Worm (Caenorhabditis elegans) whole organism, midembryonic: ENCODE results near the gene tyr-1.

Experiments
- T22C8.4 ChIP-seq: fragments of 200-800 bp; sonication (Bioruptor generic); IDR thresholded peaks from 2 replicates; pipeline ENCODE4 v1.3.6; 2022; ENCODE audit warnings: missing genetic modification characterization, missing compliant biosample characterization
- cog-1 ChIP-seq: sonication (generic microtip); optimal IDR thresholded peaks from 2 replicates; lab custom pipeline; 2016; ENCODE audit warnings: missing genetic modification characterization, missing compliant biosample characterization
- flt-1 ChIP-seq: fragments of 200-800 bp; sonication (Bioruptor generic); IDR thresholded peaks from 2 replicates; pipeline ENCODE4 v1.3.6; 2022; ENCODE audit warnings: missing genetic modification characterization, missing compliant biosample characterization
- klf-2 ChIP-seq: fragments of 200-800 bp; sonication (Bioruptor generic); conservative IDR thresholded peaks from 2 replicates; pipeline ENCODE4 v1.3.6; 2022; ENCODE audit warnings: missing genetic modification reagents, missing genetic modification characterization, missing compliant biosample characterization
- med-1 ChIP-seq: sonication (generic microtip); optimal IDR thresholded peaks from 2 replicates; lab custom pipeline; 2017; ENCODE audit warnings: missing genetic modification characterization, mild to moderate bottlenecking, missing compliant biosample characterization, antibody characterized with exemption, missing genetic modification reagents; ENCODE audit not compliant: insufficient read depth
- ref-1 ChIP-seq: fragments of 200-800 bp; sonication (Bioruptor generic); conservative IDR thresholded peaks from 2 replicates; pipeline ENCODE4 v1.3.6; 2022; ENCODE audit warnings: missing genetic modification reagents, missing genetic modification characterization, missing compliant biosample characterization
- tab-1 ChIP-seq: fragments of 200-800 bp; sonication (Bioruptor generic); IDR thresholded peaks from 2 replicates; pipeline ENCODE4 v1.3.6; 2022; ENCODE audit warnings: missing genetic modification characterization, missing compliant biosample characterization
- ztf-23 ChIP-seq: fragments of 200-800 bp; sonication (Bioruptor generic); IDR thresholded peaks from 2 replicates; pipeline ENCODE4 v1.3.6; 2022; ENCODE audit warnings: missing genetic modification reagents, missing genetic modification characterization, missing compliant biosample characterization
- ztf-29 ChIP-seq: fragments of 200-800 bp; sonication (Bioruptor generic); IDR thresholded peaks from 2 replicates; pipeline ENCODE4 v1.3.6; 2022; ENCODE audit warnings: missing genetic modification reagents, missing genetic modification characterization, missing compliant biosample characterization

tyr-1 gene

DNA sequence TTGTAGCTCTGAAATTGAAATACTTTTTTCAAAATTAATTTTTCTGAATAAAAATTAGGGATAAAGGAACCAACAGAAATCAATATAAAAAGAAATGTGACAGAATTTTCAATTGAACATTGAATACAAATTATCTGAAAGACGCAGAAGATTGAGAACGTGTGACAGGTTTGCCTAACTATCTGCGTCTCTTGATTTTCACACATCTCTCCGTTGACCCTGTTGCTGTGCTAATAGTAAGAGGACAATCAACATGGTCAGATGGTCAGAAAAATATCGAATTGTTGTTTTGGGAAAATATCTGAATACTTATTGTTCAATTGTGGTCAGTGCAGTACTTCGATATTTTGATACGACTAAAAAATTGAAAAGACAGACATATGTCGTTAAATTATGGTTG, 38.0 kb downstream of the tyr-1 start, which contains the start of gene ZK688.7:
Gene ZK688.7, minus strand, starts transcription at position 14 of the 400 bp plus-strand sequence.
- TF ChIP-seq ref-1 (GFP tag; lab: Robert Waterston, UW) (no peak), cog-1 (no peak), klf-2 (GFP tag; lab: Robert Waterston, UW) (no peak), ztf-23 (no peak), flt-1 (GFP tag; lab: Robert Waterston, UW) (no peak), tab-1 (GFP tag; lab: Robert Waterston, UW) (no peak)

DNA sequence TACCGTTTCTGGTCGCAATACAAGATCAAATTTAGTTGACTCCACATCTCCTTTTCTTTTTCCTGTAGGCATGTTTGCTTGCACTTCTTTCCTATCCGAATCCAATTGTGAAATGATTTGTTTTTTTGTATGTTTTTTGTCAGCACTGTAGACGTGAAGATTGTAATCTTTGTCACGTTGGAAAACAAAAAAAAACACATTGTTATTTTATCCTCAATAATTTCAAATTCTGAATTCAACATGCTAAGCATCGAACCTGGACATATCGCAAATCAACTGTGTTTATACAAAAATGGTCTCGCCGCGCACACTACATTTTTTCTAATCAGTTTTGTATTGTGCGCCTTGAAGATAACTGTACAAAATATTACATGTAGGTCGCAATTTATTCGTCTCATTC, 39.9 kb downstream of the tyr-1 start, which contains the start of gene ZK688.12:
Gene ZK688.12, minus strand, starts transcription at position 101 of the 400 bp plus-strand sequence.
- no peak for TF ChIP-seq klf-2 (GFP tag; lab: Robert Waterston, UW)
- no peak for TF ChIP-seq ztf-29
- no peak for TF ChIP-seq ref-1 (GFP tag; lab: Robert Waterston, UW)
- no peak for TF ChIP-seq med-1
- no peak for TF ChIP-seq T22C8.4 (GFP tag; lab: Robert Waterston, UW)
- no peak for TF ChIP-seq cog-1
- TF ChIP-seq tab-1 (GFP tag; lab: Robert Waterston, UW): no peak
- no peak for TF ChIP-seq flt-1 (GFP tag; lab: Robert Waterston, UW)
- no peak for TF ChIP-seq ztf-23

DNA sequence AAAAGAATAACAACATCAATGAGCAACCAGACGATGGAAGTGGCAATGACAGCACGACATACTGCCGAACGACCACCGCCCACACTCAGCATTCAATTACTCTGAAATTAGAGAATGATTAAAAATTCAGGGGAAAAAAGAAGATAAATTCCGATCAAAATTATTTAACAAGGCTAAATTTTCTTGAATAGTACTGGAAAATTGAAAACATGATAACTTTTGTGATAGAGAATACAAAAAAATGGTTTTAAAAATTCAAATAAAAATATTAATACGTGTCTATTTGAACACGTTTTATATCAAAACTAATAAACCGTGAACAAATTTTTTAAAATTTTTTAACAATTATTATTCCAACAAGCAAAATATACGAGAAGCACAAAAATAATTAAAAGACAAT, 44.1 kb downstream of the tyr-1 start, which contains the start of gene gly-3:
Gene gly-3, minus strand, starts transcription at position 101 of the 400 bp plus-strand sequence.
- no peak for TF ChIP-seq klf-2 (GFP tag; lab: Robert Waterston, UW)
- TF ChIP-seq tab-1 (GFP tag; lab: Robert Waterston, UW): no peak
- TF ChIP-seq ztf-29: no peak

DNA sequence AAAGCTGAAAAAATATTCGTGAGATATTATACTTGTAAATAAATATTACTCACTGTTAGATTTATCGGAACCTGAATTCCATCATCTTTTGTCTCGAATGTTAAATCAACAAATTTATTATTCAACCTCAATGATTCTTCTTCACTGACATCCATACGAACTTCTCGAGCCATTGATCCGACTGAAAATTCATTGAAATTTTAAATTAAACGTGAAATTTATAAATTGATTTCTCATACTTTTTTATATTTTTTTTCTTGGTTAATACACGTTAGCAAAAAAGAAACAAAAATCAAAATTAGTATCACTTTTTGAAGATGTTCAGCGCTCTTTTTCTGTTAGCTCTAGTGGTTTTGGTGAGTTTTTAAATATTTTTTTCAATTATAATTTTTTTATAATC, 46.2 kb downstream of the tyr-1 start, which contains the start of gene C29E4.14:
Gene C29E4.14, plus strand, starts transcription at position 301 of the 400 bp plus-strand sequence.
- TF ChIP-seq flt-1 (GFP tag; lab: Robert Waterston, UW) (no peak), klf-2 (GFP tag; lab: Robert Waterston, UW) (no peak), cog-1 (no peak), T22C8.4 (GFP tag; lab: Robert Waterston, UW) (no peak), med-1 (no peak), tab-1 (GFP tag; lab: Robert Waterston, UW) (no peak), ztf-23 (no peak), ztf-29 (no peak), ref-1 (GFP tag; lab: Robert Waterston, UW) (no peak)

DNA sequence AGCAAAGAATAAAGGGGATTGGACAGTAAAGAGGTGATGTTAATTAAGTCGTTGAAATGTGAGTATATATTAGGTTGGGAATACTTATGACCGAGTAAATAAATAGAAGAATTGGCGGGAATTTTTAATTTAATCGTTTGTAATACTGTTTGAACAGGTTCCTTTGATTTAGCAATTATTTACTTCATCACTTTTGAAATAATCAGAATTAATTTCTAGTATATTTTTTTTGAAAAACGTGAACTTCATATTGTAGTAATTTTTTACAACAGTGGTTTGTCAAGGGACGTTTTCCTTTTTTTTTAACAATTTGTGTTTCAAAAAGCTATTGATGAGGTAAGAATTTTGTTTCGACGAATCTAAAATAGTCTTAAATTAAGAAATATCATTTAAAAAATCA, 48.6 kb downstream of the tyr-1 start, which contains the start of gene C29E4.17:
Gene C29E4.17, plus strand, starts transcription at position 301 of the 400 bp plus-strand sequence.
- TF ChIP-seq flt-1 (GFP tag; lab: Robert Waterston, UW) (no peak), ztf-29 (no peak), tab-1 (GFP tag; lab: Robert Waterston, UW) (no peak)

DNA sequence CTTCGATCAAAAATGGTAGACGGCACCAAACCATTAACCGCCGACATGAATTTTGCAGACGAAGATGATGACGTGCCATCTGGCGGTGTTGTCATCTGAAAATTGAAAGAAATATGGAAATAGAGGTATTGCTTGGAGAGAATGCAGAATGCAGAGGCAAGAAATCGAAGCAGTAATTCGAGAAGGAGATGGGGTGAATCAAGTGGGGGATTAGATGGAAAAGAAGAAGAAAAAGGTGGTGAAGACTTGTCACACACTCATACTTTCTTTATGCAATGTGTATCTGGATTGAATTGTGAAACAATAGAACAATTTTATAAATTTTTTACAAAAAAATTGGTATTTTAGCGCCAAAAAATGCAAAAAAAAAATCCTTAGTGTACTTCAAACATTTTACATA, 51.2 kb downstream of the tyr-1 start, which contains the start of gene tag-250:
Gene tag-250, minus strand, starts transcription at position 101 of the 400 bp plus-strand sequence.
- no peak for TF ChIP-seq ref-1 (GFP tag; lab: Robert Waterston, UW)
- no peak for TF ChIP-seq ztf-23
- TF ChIP-seq ztf-29: no peak
- TF ChIP-seq flt-1 (GFP tag; lab: Robert Waterston, UW): no peak
- TF ChIP-seq cog-1: no peak
- TF ChIP-seq tab-1 (GFP tag; lab: Robert Waterston, UW): no peak
- TF ChIP-seq T22C8.4 (GFP tag; lab: Robert Waterston, UW): no peak

DNA sequence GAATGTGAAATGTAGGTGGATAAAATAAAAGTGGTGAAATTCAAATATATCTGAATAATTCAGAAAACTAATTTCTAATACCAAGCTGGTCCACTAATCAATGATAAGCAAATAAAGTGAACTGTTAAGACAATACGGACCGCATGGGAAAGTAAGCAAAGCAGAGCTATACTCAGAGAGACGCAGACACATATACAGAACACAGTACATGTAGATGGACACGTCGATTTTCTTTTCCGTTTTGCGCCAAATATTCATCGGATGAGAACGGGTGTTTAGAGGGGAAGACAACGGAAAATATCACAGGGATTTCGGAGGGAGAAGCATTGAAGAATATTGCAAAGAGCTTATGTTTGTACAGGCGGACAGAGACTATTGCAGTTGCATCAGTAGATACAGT, 52.4 kb downstream of the tyr-1 start:
- TF ChIP-seq med-1 (no peak), ref-1 (GFP tag; lab: Robert Waterston, UW) (no peak), klf-2 (GFP tag; lab: Robert Waterston, UW) (no peak), ztf-29 (no peak), T22C8.4 (GFP tag; lab: Robert Waterston, UW) (no peak)
